Fruit fly (Drosophila melanogaster) whole organism: ENCODE data around the gene PpD6.

Source experiments
- CG8478 ChIP-seq: fragments of >200 bp; optimal IDR thresholded peaks from 2 replicates; lab custom pipeline; 2018; ENCODE audit warnings: inconsistent platforms
- Dll ChIP-seq: fragments of >200 bp; optimal IDR thresholded peaks from 2 replicates; lab custom pipeline; 2017
- EcR ChIP-seq, 2 experiments: fragments of >200 bp; optimal IDR thresholded peaks; 2 replicates each; lab custom pipeline; 2017; ENCODE audit warnings: missing biosample characterization in 2 of 2, missing genetic modification characterization in 2 of 2, missing genetic modification reagents in 2 of 2
- pan ChIP-seq: fragments of >200 bp; optimal IDR thresholded peaks from 2 replicates; lab custom pipeline; 2017
- psq ChIP-seq: fragments of >200 bp; optimal IDR thresholded peaks from 2 replicates; lab custom pipeline; 2017
- usp ChIP-seq: fragments of >200 bp; optimal IDR thresholded peaks from 2 replicates; lab custom pipeline; 2017; ENCODE audit warnings: missing biosample characterization, missing genetic modification characterization, mixed read lengths

PpD6 gene

dm6 chr2L:3158260-3159072 is 49.0 kb downstream of the PpD6 start:
- TF ChIP-seq usp (GFP tag; lab: Kevin White, UChicago) = no peak
- TF ChIP-seq psq (lab: Kevin White, UChicago) = no peak
- no peak for TF ChIP-seq Dll
- no peak for TF ChIP-seq EcR (GFP tag; optimal IDR thresholded peaks at IDR 0.05; lab: Kevin White, UChicago)
- no peak for TF ChIP-seq CG8478 (lab: Kevin White, UChicago)
- TF ChIP-seq pan (lab: Kevin White, UChicago) = no peak

- TF ChIP-seq usp (GFP tag; lab: Kevin White, UChicago) (no peak), psq (lab: Kevin White, UChicago) (no peak), EcR (GFP tag; optimal IDR thresholded peaks at IDR 0.05; lab: Kevin White, UChicago) (no peak), Dll (no peak)
These were observed 49.9 kb downstream of the PpD6 start, which contains the start of the genes Mad and gkt for dm6 chr2L:3159144-3160000. Gene Mad, minus strand, starts transcription at chr2L:3159643. Gene gkt, plus strand, starts transcription at chr2L:3159950.
